Fruit fly (Drosophila melanogaster) S2 (cell line): ENCODE results near the gene CG8010.

Experiments used
- CG8478 ChIP-seq: fragments of >200 bp; optimal IDR thresholded peaks from 2 replicates; lab custom pipeline; 2018
- CTCF ChIP-seq, 2 experiments: fragments of >200 bp; optimal IDR thresholded peaks; 2 replicates each; lab custom pipeline; 2018

The CG8010 gene

DNA sequence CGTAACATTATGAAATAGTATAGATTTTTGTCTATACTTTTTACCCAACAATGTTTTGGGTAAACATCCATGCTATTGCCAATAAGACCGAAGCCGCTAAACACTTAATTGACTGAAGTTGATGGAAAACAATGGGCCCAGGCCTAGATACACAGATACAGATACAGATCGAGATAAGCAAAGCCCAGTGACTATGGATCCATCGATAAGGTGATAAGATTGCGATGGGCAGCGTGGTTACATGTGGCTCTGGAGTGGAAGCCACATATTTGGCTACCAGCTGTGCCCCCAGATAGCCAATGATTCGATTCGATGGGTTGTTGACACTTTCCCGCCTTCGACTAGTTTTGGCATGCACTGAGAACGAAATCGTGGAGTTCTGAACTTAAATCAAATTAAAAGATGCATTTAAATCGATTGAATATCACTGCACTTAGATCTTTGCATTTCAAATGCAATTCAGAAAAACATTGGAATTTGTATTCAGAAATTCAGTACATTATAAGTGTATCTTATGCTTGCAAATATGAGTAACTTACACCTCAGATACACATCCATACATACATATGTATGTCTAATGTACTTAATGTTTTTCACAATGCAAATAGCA is 28.4 kb downstream of the CG8010 start:
- TF ChIP-seq CTCF (optimal IDR thresholded peaks at IDR 0.05; lab: Kevin White, UChicago) (no peak), CG8478 (lab: Kevin White, UChicago) (no peak)

DNA sequence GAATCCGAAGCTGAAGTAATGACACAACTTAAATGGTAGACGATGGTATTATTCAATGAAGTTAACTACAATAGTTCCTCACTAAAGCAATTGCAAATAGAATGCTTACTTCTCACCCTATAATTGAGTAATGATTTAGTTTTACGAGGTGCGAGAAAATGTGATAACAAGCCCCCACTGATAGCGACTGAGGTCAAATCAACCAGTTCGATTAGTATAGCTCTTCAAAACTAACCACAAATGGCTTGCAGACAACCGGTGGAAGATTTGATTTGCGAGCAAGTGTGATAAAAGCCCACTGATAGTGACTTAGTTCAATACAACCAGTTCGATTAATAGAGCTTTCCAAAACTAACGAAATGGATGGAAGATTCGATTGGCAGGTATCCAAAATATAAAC is 29.3 kb downstream of the CG8010 start:
- TF ChIP-seq CG8478 (lab: Kevin White, UChicago) (no peak), CTCF (optimal IDR thresholded peaks at IDR 0.05; lab: Kevin White, UChicago) (no peak)

DNA sequence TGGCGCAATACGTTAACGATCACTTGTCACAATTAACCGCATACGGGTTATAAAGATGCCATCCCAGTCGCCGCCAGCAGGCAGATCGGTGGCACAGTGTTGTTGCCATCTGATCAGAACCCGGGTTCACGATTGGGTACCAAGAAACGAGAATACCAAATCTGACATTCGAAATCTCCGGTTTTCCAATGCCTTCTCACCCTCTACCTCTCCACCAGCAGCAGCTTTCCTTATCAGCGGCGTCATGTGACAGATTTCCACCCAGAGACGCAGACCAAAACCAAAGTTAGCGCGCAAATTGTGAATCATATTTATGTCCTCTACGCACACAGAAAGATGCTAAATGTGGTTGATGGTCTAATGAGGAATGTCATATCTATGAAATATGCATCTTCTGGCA is 30.1 kb downstream of the CG8010 start:
- TF ChIP-seq CTCF (optimal IDR thresholded peaks at IDR 0.05; lab: Kevin White, UChicago): no peak

DNA sequence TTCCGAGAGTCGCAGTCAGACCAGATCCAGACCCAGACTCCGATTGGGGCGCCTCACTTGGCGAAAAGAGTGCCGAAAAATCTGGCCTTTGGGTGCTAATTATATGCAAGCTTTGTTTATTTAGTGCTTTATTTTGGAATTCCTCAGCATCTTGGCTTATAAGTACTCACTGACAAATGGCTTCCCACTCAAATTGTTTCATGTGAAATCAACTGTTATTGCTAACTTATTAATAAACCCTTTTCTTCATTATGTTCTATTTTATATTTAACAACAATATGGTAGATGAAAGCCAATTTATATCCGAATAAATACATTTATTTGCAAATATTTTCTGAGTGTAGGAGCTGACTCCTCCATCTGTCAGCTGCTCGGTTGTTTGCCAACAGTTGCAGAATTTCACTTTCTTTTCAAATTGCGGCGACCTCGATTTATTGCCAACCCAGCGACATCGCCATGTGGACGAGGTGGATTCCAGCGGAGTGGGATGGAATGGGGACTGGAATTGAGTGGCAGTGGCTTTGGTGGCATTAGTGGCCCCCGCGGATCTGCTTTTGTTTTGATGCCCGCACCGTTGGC is 38.8 kb downstream of the CG8010 start:
- TF ChIP-seq CTCF (optimal IDR thresholded peaks at IDR 0.05; lab: Kevin White, UChicago) (no peak), CG8478 (lab: Kevin White, UChicago) (no peak)

DNA sequence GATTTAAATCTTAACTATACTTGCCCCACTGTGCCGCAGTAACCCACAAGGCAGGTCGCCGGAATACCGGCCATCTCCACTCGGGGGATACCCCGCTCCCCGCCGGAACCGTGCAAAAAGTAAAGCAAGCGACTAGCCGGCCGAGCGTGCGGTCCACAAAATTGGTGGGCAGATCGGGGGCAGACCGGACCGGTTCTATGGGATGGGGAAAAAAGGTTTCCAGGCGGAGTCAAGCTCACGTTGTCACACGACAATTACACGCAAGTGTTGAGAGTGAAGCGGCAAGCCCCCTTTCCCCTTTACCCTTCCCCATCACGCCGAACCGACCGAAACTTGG is 43.4 kb downstream of the CG8010 start:
- TF ChIP-seq CG8478 (lab: Kevin White, UChicago) (no peak), CTCF (optimal IDR thresholded peaks at IDR 0.05; lab: Kevin White, UChicago) (no peak)

DNA sequence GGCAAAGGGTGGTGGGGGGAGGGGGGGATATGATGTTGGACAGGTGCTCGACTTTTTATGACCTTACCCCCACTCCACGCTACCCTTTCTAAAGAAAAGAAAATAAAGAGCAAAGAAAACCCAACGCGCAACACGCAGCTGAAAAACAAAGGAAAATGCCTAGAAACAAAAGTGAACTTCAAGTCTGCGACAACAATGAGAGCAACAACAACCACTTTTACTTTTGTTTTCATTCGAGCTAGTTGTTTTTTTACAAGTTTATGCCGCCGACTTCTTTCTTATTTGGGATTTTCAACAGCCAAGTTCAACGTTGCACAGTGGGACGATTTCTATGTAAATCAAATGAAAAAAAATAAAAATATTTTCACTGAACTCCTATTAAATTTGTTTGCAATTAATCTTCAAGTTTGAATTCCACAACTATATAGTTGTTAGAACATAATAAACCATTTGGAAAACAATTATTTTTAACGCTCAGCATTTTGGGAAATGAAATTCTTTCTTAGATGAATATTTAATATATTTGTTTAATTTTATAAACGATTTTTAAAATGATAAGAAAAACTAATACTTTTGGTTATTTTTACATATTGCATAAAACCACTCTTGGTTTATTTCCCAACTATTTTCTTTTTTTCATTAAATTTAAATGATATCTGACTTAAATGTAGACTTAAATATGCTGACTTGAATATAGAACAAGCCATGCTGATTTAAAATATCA is 44.0 kb downstream of the CG8010 start:
- TF ChIP-seq CTCF (optimal IDR thresholded peaks at IDR 0.05; lab: Kevin White, UChicago): no peak
- TF ChIP-seq CG8478 (lab: Kevin White, UChicago): no peak

DNA sequence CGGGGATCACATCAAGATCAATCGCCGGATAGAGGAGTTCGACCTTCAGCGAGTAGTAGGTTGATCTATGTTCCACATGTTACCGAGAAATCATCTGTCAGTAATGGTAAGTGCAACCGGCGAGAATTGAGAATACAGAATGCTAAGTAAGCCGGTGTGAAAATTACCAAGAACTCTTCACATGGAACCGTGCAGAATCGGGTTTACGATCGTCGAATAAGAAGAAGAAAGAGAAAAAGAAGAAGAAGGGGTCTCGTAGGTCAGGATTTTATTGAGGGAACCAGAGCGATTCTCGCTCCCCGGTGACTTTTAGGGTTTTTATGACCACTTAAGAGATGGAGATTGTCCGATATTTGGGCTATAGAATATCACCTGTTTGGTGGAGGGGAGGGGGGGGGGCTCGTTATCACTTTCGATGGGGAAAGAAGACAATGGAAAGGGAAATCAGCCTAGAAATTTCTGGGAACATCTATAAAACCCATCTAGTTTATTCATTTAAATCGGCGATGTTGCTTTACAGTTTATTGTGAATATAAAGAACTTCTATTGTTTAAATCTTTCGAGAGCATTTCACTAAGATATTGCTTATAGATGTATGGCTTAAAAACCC is 47.6 kb downstream of the CG8010 start:
- no peak for TF ChIP-seq CG8478 (lab: Kevin White, UChicago)
- TF ChIP-seq CTCF (optimal IDR thresholded peaks at IDR 0.05; lab: Kevin White, UChicago): no peak

DNA sequence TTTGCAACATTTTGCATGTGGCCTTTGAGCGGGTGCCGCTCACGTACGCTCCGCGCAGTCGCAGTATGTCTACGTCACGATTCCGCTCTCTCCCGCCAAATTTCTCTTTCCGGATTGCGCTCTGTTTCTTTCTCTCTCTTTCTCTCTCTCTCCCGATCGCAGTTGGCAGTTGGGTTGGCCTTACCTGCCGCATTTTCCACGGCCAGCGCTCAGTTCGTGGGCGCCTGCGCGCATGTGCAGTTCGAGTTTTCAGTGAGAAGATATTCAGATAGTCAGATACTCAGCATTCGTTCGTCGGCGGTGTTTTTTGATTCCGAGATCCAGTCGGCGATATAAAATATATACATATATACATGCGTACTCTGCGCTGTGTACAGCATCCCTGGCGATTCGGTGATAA is 48.3 kb downstream of the CG8010 start, which contains the start of gene CG7884:
CG7884 (plus strand) TSS at position 208 of the 400 bp plus-strand sequence.
- no peak for TF ChIP-seq CTCF (optimal IDR thresholded peaks at IDR 0.05; lab: Kevin White, UChicago)
- no peak for TF ChIP-seq CG8478 (lab: Kevin White, UChicago)

DNA sequence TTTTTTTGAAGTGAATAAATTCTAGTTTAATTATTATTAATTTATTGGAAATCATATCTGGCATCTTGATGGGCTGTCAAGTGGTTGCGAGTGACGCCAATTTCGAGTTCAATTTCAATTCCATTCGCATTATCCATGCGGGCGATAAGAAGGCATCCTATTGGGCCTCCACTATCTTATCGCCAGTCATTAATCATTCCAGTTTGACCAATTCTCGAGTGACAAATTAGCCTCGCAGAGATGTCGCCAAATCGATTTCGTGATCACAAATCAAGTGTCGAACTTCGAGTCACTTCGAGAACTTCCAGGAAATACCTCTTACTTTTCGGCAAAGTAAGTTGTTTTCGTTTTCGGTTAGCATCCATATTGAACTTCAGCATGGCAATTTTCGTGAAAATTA is 52.0 kb downstream of the CG8010 start:
- TF ChIP-seq CG8478 (lab: Kevin White, UChicago) (no peak), CTCF (optimal IDR thresholded peaks at IDR 0.05; lab: Kevin White, UChicago) (no peak)
